Worm (Caenorhabditis elegans) whole organism, early embryonic: Measurements from ENCODE around the gene ZK688.1.

Experiments used
- B0310.2 ChIP-seq: sonication (generic microtip); optimal IDR thresholded peaks from 2 replicates; lab custom pipeline; 2016; ENCODE audit warnings: mild to moderate bottlenecking, missing genetic modification characterization, missing compliant biosample characterization
- F13C5.2 ChIP-seq: sonication (generic microtip); optimal IDR thresholded peaks from 2 replicates; lab custom pipeline; 2017; ENCODE audit warnings: mild to moderate bottlenecking, missing genetic modification characterization, inconsistent platforms, missing compliant biosample characterization
- aly-1 ChIP-seq: sonication (generic microtip); optimal IDR thresholded peaks from 2 replicates; lab custom pipeline; 2016; ENCODE audit warnings: missing genetic modification characterization, missing compliant biosample characterization
- ama-1 ChIP-seq: fragments of 150-350 bp; optimal IDR thresholded peaks from 2 replicates; lab custom pipeline; 2014
- ceh-13 ChIP-seq: fragments of 200-800 bp; sonication (Bioruptor generic); optimal IDR thresholded peaks from 2 replicates; lab custom pipeline; 2018; ENCODE audit warnings: mild to moderate bottlenecking, missing genetic modification characterization, missing compliant biosample characterization
- ceh-36 ChIP-seq: sonication (generic microtip); optimal IDR thresholded peaks from 2 replicates; lab custom pipeline; 2016; ENCODE audit warnings: missing genetic modification characterization, inconsistent platforms, missing compliant biosample characterization
- ets-7 ChIP-seq: sonication (generic microtip); optimal IDR thresholded peaks from 2 replicates; lab custom pipeline; 2016; ENCODE audit warnings: missing genotype, missing genetic modification characterization, missing compliant biosample characterization
- flt-1 ChIP-seq: fragments of 200-800 bp; sonication (Bioruptor generic); IDR thresholded peaks from 2 replicates; pipeline ENCODE4 v1.3.6; 2022; ENCODE audit warnings: missing genetic modification characterization, missing compliant biosample characterization
- hmbx-1 ChIP-seq: sonication (generic microtip); optimal IDR thresholded peaks from 2 replicates; lab custom pipeline; 2016; ENCODE audit warnings: mild to moderate bottlenecking, missing genetic modification characterization, missing compliant biosample characterization
- hmg-4 ChIP-seq: fragments of 200-800 bp; sonication (Bioruptor generic); optimal IDR thresholded peaks from 2 replicates; lab custom pipeline; 2018; ENCODE audit warnings: mild to moderate bottlenecking, missing genetic modification characterization, missing compliant biosample characterization
- hnd-1 ChIP-seq: sonication (generic microtip); optimal IDR thresholded peaks from 2 replicates; lab custom pipeline; 2016; ENCODE audit warnings: missing genetic modification characterization, missing compliant biosample characterization
- pes-1 ChIP-seq: fragments of 200-800 bp; sonication (Bioruptor generic); IDR thresholded peaks from 2 replicates; pipeline ENCODE4 v1.3.6; 2022; ENCODE audit warnings: missing genetic modification reagents, missing genetic modification characterization, missing compliant biosample characterization
- scrt-1 ChIP-seq: fragments of 200-800 bp; sonication (Bioruptor generic); IDR thresholded peaks from 2 replicates; pipeline ENCODE4 v1.3.6; 2022; ENCODE audit warnings: missing genetic modification characterization, missing compliant biosample characterization
- sea-1 ChIP-seq: fragments of 200-800 bp; sonication (Bioruptor generic); conservative IDR thresholded peaks from 2 replicates; pipeline ENCODE4 v1.3.6; 2022; ENCODE audit warnings: missing genetic modification characterization, missing compliant biosample characterization
- tbx-11 ChIP-seq: fragments of 200-800 bp; sonication (Bioruptor generic); IDR thresholded peaks from 2 replicates; pipeline ENCODE4 v1.3.6; 2022; ENCODE audit warnings: missing genetic modification characterization, missing compliant biosample characterization
- tbx-37 ChIP-seq: fragments of 200-800 bp; sonication (Bioruptor generic); conservative IDR thresholded peaks from 2 replicates; pipeline ENCODE4 v1.3.6; 2022; ENCODE audit warnings: missing genetic modification reagents, missing genetic modification characterization, missing compliant biosample characterization
- tra-4 ChIP-seq: sonication (generic microtip); optimal IDR thresholded peaks from 2 replicates; lab custom pipeline; 2017; ENCODE audit warnings: missing genetic modification characterization, missing compliant biosample characterization

The ZK688.1 gene

ce11 chrIII:7909263-7909662 is at the start of gene ZK688.1:
TSS of gene ZK688.1 (plus strand) at chrIII:7909563.
- TF ChIP-seq sea-1 (GFP tag; lab: Robert Waterston, UW) (no peak), pes-1 (GFP tag; lab: Robert Waterston, UW) (no peak), ceh-36 (tag; lab: Kevin White, UChicago) (no peak), tbx-37 (GFP tag; lab: Robert Waterston, UW) (no peak), ets-7 (no peak), aly-1 (no peak), scrt-1 (GFP tag; lab: Robert Waterston, UW) (no peak), hmbx-1 (tag; lab: Kevin White, UChicago) (no peak), tbx-11 (GFP tag; lab: Robert Waterston, UW) (no peak), ama-1 (no peak)

- TF ChIP-seq ama-1: no peak
- no peak for TF ChIP-seq scrt-1 (GFP tag; lab: Robert Waterston, UW)
- TF ChIP-seq pes-1 (GFP tag; lab: Robert Waterston, UW): no peak
- no peak for TF ChIP-seq hmbx-1 (tag; lab: Kevin White, UChicago)
- no peak for TF ChIP-seq sea-1 (GFP tag; lab: Robert Waterston, UW)
- TF ChIP-seq tbx-37 (GFP tag; lab: Robert Waterston, UW): no peak
- no peak for TF ChIP-seq flt-1 (GFP tag; lab: Robert Waterston, UW)
- TF ChIP-seq ceh-13 (GFP tag; lab: Kevin White, UChicago): no peak
- no peak for TF ChIP-seq aly-1
- TF ChIP-seq tbx-11 (GFP tag; lab: Robert Waterston, UW): no peak
Observed at ce11 chrIII:7860885-7861284, 48.5 kb upstream of the ZK688.1 start, which contains the start of gene cuc-1. TSS of gene cuc-1 (minus strand) at chrIII:7860985.

- no peak for TF ChIP-seq tbx-11 (GFP tag; lab: Robert Waterston, UW)
- no peak for TF ChIP-seq sea-1 (GFP tag; lab: Robert Waterston, UW)
- TF ChIP-seq scrt-1 (GFP tag; lab: Robert Waterston, UW): no peak
- no peak for TF ChIP-seq pes-1 (GFP tag; lab: Robert Waterston, UW)
- no peak for TF ChIP-seq tbx-37 (GFP tag; lab: Robert Waterston, UW)
Observed at ce11 chrIII:7861535-7862120, 47.7 kb upstream of the ZK688.1 start, which contains the start of gene snr-5. TSS of gene snr-5 (plus strand) at chrIII:7862070.

ce11 chrIII:7865238-7865761 is 44.1 kb upstream of the ZK688.1 start, which contains the start of gene slc-17.3:
TSS of gene slc-17.3 (minus strand) at chrIII:7865288.
- TF ChIP-seq tbx-37 (GFP tag; lab: Robert Waterston, UW) (no peak), B0310.2 (no peak), flt-1 (GFP tag; lab: Robert Waterston, UW) (no peak)

- TF ChIP-seq pes-1 (GFP tag; lab: Robert Waterston, UW) (no peak), aly-1 (no peak), ama-1 (no peak), hmbx-1 (tag; lab: Kevin White, UChicago) (no peak), ceh-13 (GFP tag; lab: Kevin White, UChicago) (no peak), hnd-1 (tag; lab: Kevin White, UChicago) (no peak), F13C5.2 (tag; lab: Kevin White, UChicago) (no peak), B0310.2 (no peak)
Observed at ce11 chrIII:7866189-7866588, 43.2 kb upstream of the ZK688.1 start, which contains the start of gene cup-4. TSS of gene cup-4 (plus strand) at chrIII:7866489.

ce11 chrIII:7872776-7873175 is 36.6 kb upstream of the ZK688.1 start:
- TF ChIP-seq scrt-1 (GFP tag; lab: Robert Waterston, UW) (no peak), ceh-13 (GFP tag; lab: Kevin White, UChicago) (no peak), aly-1 (no peak), pes-1 (GFP tag; lab: Robert Waterston, UW) (no peak), hnd-1 (tag; lab: Kevin White, UChicago) (no peak), sea-1 (GFP tag; lab: Robert Waterston, UW) (no peak), tbx-11 (GFP tag; lab: Robert Waterston, UW) (no peak)

ce11 chrIII:7873481-7873880 is 35.9 kb upstream of the ZK688.1 start, which contains the start of gene tyr-1:
TSS of gene tyr-1 (plus strand) at chrIII:7873781.
- no peak for TF ChIP-seq aly-1

- no peak for TF ChIP-seq sea-1 (GFP tag; lab: Robert Waterston, UW)
- TF ChIP-seq hnd-1 (tag; lab: Kevin White, UChicago): no peak
Observed at ce11 chrIII:7877090-7877489, 32.3 kb upstream of the ZK688.1 start.

- TF ChIP-seq hnd-1 (tag; lab: Kevin White, UChicago) (no peak), pes-1 (GFP tag; lab: Robert Waterston, UW) (no peak), tbx-11 (GFP tag; lab: Robert Waterston, UW) (no peak), ets-7 (no peak), ceh-13 (GFP tag; lab: Kevin White, UChicago) (no peak), B0310.2 (no peak), sea-1 (GFP tag; lab: Robert Waterston, UW) (no peak), hmg-4 (no peak), flt-1 (GFP tag; lab: Robert Waterston, UW) (no peak), tra-4 (no peak), ama-1 (no peak)
Observed at ce11 chrIII:7878852-7879329, 30.5 kb upstream of the ZK688.1 start, which contains the start of gene sup-18. TSS of gene sup-18 (minus strand) at chrIII:7878902.
